Fruit fly (Drosophila melanogaster): ENCODE results near the gene Arl2.

DNA sequence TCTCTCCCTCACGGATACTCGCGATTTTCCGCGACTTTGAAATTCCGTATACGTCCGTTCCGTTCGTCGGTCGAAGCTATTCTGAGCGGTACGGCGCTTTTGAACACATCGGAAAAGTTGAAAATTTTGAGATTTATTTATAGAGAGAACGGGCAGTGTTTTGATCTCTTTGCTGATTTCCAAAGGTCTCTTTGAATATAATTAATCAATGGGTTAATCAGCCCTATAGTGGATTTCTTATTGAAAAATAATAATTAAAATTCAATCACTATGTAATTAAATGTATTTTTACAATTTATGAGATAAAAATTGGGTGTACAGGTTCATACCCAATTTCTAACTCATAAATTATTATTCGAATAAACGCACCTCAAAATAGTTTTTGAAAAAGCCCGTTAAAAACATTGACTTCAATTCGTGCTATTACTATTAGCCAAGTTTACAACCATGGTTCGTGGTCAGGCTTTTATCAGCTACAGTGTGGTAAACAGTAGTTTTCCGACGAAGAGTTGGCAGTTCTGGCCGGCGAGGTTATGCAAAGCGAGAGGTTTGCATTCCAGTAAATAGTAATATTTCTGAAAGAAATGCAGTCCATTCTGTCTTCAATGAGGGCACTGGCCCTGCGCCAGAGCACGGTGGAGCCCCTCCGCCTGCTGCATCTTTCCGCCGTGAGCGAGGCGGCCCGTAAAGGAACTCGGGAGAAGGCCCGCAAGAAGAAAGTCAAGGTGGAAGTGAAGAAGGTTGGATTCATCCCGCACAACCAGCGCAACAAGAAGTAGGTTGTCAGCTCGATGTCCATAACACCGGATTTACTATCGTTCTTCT lies 39.8 kb upstream of the Arl2 start, which contains the start of the genes CG9626 and mRpL1:
- TF ChIP-seq Myc (optimal IDR thresholded peaks at IDR 0.05) (no peak), h (optimal IDR thresholded peaks at IDR 0.05) (no peak), insv (optimal IDR thresholded peaks at IDR 0.05) (no peak)

Measured in Kc167 (cell line).